Worm (Caenorhabditis elegans) whole organism, L2 larva: ENCODE data around the gene gtl-2.

Experiments used
- C34F6.9 ChIP-seq: fragments of 150-350 bp; optimal IDR thresholded peaks from 2 replicates; lab custom pipeline; 2014; ENCODE audit warnings: missing biosample characterization, missing genetic modification characterization
- R02D3.7 ChIP-seq: fragments of 150-350 bp; optimal IDR thresholded peaks from 2 replicates; lab custom pipeline; 2014; ENCODE audit warnings: missing biosample characterization, missing genetic modification characterization
- Y55F3AM.14 ChIP-seq: fragments of 200-800 bp; sonication (Bioruptor generic); optimal IDR thresholded peaks from 2 replicates; lab custom pipeline; 2018; ENCODE audit warnings: mild to moderate bottlenecking, missing genetic modification characterization, missing compliant biosample characterization
- ZK546.5 ChIP-seq: sonication (generic microtip); optimal IDR thresholded peaks from 2 replicates; lab custom pipeline; 2017; ENCODE audit warnings: missing biosample characterization, missing genetic modification characterization
- alr-1 ChIP-seq: fragments of 150-350 bp; optimal IDR thresholded peaks from 2 replicates; lab custom pipeline; 2014; ENCODE audit warnings: missing biosample characterization, missing genetic modification characterization
- ama-1 ChIP-seq: fragments of 150-350 bp; optimal IDR thresholded peaks from 2 replicates; lab custom pipeline; 2018; ENCODE audit warnings: inconsistent platforms
- blmp-1 ChIP-seq: sonication (generic microtip); optimal IDR thresholded peaks from 2 replicates; lab custom pipeline; 2017; ENCODE audit warnings: missing genetic modification characterization, mild to moderate bottlenecking, missing compliant biosample characterization, antibody characterized with exemption, moderate library complexity; ENCODE audit not compliant: insufficient read depth
- ceh-82 ChIP-seq: fragments of 150-350 bp; optimal IDR thresholded peaks from 2 replicates; lab custom pipeline; 2014; ENCODE audit warnings: missing biosample characterization, missing genetic modification characterization
- dmd-4 ChIP-seq: sonication (generic microtip); optimal IDR thresholded peaks from 2 replicates; lab custom pipeline; 2017; ENCODE audit warnings: missing biosample characterization, missing genetic modification characterization
- egl-27 ChIP-seq: sonication (generic microtip); optimal IDR thresholded peaks from 3 replicates; lab custom pipeline; 2017; ENCODE audit warnings: missing biosample characterization, missing genetic modification reagents, missing genetic modification characterization
- elt-1 ChIP-seq: fragments of 150-350 bp; optimal IDR thresholded peaks from 2 replicates; lab custom pipeline; 2014; ENCODE audit warnings: missing biosample characterization, missing genetic modification characterization
- fos-1 ChIP-seq: fragments of 150-350 bp; optimal IDR thresholded peaks from 2 replicates; lab custom pipeline; 2014; ENCODE audit warnings: missing biosample characterization, missing genetic modification characterization
- gmeb-1 ChIP-seq: fragments of 150-350 bp; optimal IDR thresholded peaks from 2 replicates; lab custom pipeline; 2014; ENCODE audit warnings: missing biosample characterization, missing genetic modification characterization
- lin-13 ChIP-seq: fragments of 150-350 bp; optimal IDR thresholded peaks from 2 replicates; lab custom pipeline; 2014; ENCODE audit warnings: missing biosample characterization, missing genetic modification reagents, missing genetic modification characterization
- lin-39 ChIP-seq: fragments of 150-350 bp; optimal IDR thresholded peaks from 2 replicates; lab custom pipeline; 2014; ENCODE audit warnings: missing biosample characterization, missing genetic modification reagents, missing genetic modification characterization
- lsy-2 ChIP-seq, 2 experiments: fragments of 150-350 bp in 1 of 2; sonication (generic microtip) in 1 of 2; optimal IDR thresholded peaks; 2 replicates each; lab custom pipeline; 2014 to 2017; ENCODE audit warnings: missing biosample characterization in 2 of 2, missing genetic modification characterization in 2 of 2
- mab-5 ChIP-seq: fragments of 150-350 bp; optimal IDR thresholded peaks from 2 replicates; lab custom pipeline; 2014; ENCODE audit warnings: missing biosample characterization, missing genetic modification characterization
- mbf-1 ChIP-seq: sonication (generic microtip); optimal IDR thresholded peaks from 2 replicates; lab custom pipeline; 2017; ENCODE audit warnings: missing biosample characterization, missing genetic modification characterization
- mdl-1 ChIP-seq, 2 experiments: fragments of 150-350 bp in 1 of 2; sonication (generic microtip) in 1 of 2; optimal IDR thresholded peaks; 2 replicates each; lab custom pipeline; 2017; ENCODE audit warnings: missing biosample characterization in 2 of 2, missing genetic modification characterization in 2 of 2
- nhr-11 ChIP-seq: fragments of 150-350 bp; optimal IDR thresholded peaks from 2 replicates; lab custom pipeline; 2014; ENCODE audit warnings: missing biosample characterization, missing genetic modification characterization
- nhr-12 ChIP-seq: fragments of 150-350 bp; optimal IDR thresholded peaks from 2 replicates; lab custom pipeline; 2014; ENCODE audit warnings: missing biosample characterization, missing genetic modification characterization
- nhr-129 ChIP-seq: fragments of 150-350 bp; optimal IDR thresholded peaks from 2 replicates; lab custom pipeline; 2014; ENCODE audit warnings: missing biosample characterization, missing genetic modification characterization
- nhr-21 ChIP-seq: fragments of 150-350 bp; optimal IDR thresholded peaks from 2 replicates; lab custom pipeline; 2014; ENCODE audit warnings: missing biosample characterization, missing genetic modification characterization
- nhr-23 ChIP-seq: fragments of 150-350 bp; optimal IDR thresholded peaks from 2 replicates; lab custom pipeline; 2014; ENCODE audit warnings: missing biosample characterization, missing genetic modification reagents, missing genetic modification characterization
- nhr-237 ChIP-seq: fragments of 150-350 bp; optimal IDR thresholded peaks from 2 replicates; lab custom pipeline; 2014; ENCODE audit warnings: missing biosample characterization, missing genetic modification characterization
- nhr-25 ChIP-seq: fragments of 150-350 bp; sonication (generic microtip); optimal IDR thresholded peaks from 3 replicates; lab custom pipeline; 2014; ENCODE audit warnings: missing biosample characterization, missing genetic modification characterization
- nhr-6 ChIP-seq: fragments of 150-350 bp; optimal IDR thresholded peaks from 2 replicates; lab custom pipeline; 2014; ENCODE audit warnings: missing biosample characterization, missing genetic modification characterization
- nhr-77 ChIP-seq: fragments of 150-350 bp; optimal IDR thresholded peaks from 2 replicates; lab custom pipeline; 2014; ENCODE audit warnings: missing biosample characterization, missing genetic modification characterization
- peb-1 ChIP-seq: fragments of 150-350 bp; optimal IDR thresholded peaks from 2 replicates; lab custom pipeline; 2014; ENCODE audit warnings: missing biosample characterization, missing genetic modification characterization
- skn-1 ChIP-seq: sonication (generic microtip); optimal IDR thresholded peaks from 2 replicates; lab custom pipeline; 2017; ENCODE audit warnings: missing biosample characterization, missing genetic modification characterization
- sma-3 ChIP-seq: sonication (generic microtip); optimal IDR thresholded peaks from 2 replicates; lab custom pipeline; 2016; ENCODE audit warnings: missing genetic modification reagents, missing genetic modification characterization, missing compliant biosample characterization
- unc-55 ChIP-seq: fragments of 150-350 bp; sonication (generic microtip); optimal IDR thresholded peaks from 3 replicates; lab custom pipeline; 2014; ENCODE audit warnings: missing biosample characterization, missing genetic modification reagents, missing genetic modification characterization
- unc-62 ChIP-seq: fragments of 150-350 bp; optimal IDR thresholded peaks from 2 replicates; lab custom pipeline; 2014; ENCODE audit warnings: missing biosample characterization, missing genetic modification reagents, missing genetic modification characterization
- zag-1 ChIP-seq: fragments of 150-350 bp; optimal IDR thresholded peaks from 2 replicates; lab custom pipeline; 2014; ENCODE audit warnings: missing biosample characterization, missing genetic modification characterization
- ztf-11 ChIP-seq: sonication (generic microtip); optimal IDR thresholded peaks from 2 replicates; lab custom pipeline; 2017; ENCODE audit warnings: missing biosample characterization, missing genetic modification characterization
- ztf-4 ChIP-seq: fragments of 150-350 bp; optimal IDR thresholded peaks from 2 replicates; lab custom pipeline; 2014; ENCODE audit warnings: missing biosample characterization, missing genetic modification characterization

The gtl-2 gene

DNA sequence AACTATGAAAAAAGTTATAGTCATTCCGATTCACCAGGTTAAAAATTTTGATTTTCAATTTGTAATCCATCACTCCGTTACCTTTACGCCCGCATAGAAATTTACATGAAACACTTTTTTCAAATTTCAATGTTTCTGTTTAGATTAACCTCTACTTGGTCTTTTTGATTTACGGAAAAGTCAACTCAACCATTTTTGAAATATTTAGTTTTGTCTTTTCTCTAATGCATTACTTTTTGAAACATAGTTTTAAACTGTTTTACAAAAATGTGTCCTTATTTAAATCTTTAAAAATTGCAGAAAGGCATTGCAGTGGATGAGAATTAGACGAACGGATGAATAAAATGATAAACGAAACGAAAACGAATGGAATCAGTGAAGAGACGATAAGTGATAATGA, at the start of gene gtl-2:
Gene gtl-2, plus strand, starts transcription at position 301 of the 400 bp plus-strand sequence.
- TF ChIP-seq ceh-82 (tag; lab: Kevin White, UChicago), result no peak
- no peak for TF ChIP-seq gmeb-1 (tag; lab: Kevin White, UChicago)
- TF ChIP-seq mbf-1 (tag; lab: Kevin White, UChicago), result no peak
- no peak for TF ChIP-seq Y55F3AM.14 (GFP tag; lab: Kevin White, UChicago)
- TF ChIP-seq nhr-25, result no peak
- TF ChIP-seq nhr-237, result no peak
- TF ChIP-seq C34F6.9 (tag; lab: Kevin White, UChicago), result no peak

DNA sequence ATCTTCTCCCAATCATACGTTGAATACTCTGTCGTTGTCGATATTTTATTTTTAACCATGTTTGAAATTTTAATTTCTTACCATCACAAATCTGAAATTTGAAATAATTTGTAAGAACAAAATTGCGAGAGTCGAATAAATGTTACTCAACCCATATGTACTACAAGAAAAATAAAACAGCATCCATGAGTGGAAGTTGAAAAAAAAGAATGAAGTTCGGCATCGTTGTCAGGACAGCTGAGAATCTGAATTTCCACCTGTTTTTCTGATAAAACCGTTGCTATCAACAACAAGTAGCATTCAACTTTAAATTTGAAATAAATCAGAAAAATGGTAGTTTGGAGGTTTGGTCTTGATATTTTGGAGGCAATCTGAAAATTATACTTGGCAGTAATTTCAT, 49.4 kb upstream of the gtl-2 start, which contains the start of gene C29F4.3:
Gene C29F4.3, minus strand, starts transcription at position 101 of the 400 bp plus-strand sequence.
- TF ChIP-seq sma-3 (GFP tag; lab: Kevin White, UChicago) (no peak), ceh-82 (tag; lab: Kevin White, UChicago) (no peak), nhr-77 (no peak), unc-55 (GFP tag; lab: Kevin White, UChicago) (no peak), egl-27 (tag; lab: Kevin White, UChicago) (no peak), gmeb-1 (tag; lab: Kevin White, UChicago) (no peak), skn-1 (tag; lab: Kevin White, UChicago) (no peak), nhr-6 (tag; lab: Kevin White, UChicago) (no peak), ztf-4 (tag; lab: Kevin White, UChicago) (no peak), lin-39 (no peak), ama-1 (lab: Kevin White, UChicago) (no peak)

DNA sequence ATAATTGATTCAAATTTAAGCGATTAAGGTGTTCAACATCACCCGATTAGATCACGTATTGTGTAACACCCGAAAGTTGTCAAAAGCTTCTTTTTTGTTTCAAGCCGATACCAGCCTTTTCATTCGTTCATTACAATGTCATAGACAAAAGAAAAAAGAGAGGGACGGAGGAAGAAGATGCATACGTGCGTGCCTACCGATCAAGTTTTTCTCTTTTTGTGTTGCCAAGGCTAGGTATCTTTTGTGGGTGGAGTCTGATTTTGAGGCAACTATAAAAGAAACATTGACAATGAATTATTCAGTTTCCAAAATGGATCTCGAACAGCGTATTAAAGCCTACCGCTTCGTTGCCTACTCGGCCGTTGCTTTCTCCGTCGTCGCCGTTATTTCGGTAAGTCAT, 48.0 kb upstream of the gtl-2 start, which contains the start of gene col-125:
Gene col-125, plus strand, starts transcription at position 301 of the 400 bp plus-strand sequence.
- TF ChIP-seq blmp-1 (tag; lab: Kevin White, UChicago), result peak; percentile 22
- TF ChIP-seq R02D3.7 (tag; lab: Kevin White, UChicago), result no peak
- no peak for TF ChIP-seq nhr-21
- TF ChIP-seq ztf-11 (tag; lab: Kevin White, UChicago), result no peak
- TF ChIP-seq, all 48 proteins: peak for 1

DNA sequence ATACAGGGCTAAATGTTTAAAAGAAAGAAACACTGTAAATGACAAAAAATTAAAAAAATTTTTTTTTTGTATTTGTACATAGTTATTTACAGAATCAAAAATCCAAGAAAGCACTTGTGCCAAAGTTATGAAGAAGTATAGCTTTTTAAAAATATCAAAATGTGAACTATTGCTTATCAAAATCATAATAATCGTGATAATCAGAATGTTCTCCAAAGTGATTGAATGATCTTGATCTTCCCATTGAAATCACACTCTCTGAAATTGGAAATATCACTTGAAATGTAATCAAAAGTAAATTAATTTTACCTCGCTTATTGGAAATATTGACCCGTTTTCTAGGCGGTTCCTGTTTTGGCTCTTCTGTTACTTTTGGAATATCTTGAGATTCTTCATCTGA, 46.7 kb upstream of the gtl-2 start:
- TF ChIP-seq nhr-25 (peak; percentile 53), dmd-4 (no peak)

DNA sequence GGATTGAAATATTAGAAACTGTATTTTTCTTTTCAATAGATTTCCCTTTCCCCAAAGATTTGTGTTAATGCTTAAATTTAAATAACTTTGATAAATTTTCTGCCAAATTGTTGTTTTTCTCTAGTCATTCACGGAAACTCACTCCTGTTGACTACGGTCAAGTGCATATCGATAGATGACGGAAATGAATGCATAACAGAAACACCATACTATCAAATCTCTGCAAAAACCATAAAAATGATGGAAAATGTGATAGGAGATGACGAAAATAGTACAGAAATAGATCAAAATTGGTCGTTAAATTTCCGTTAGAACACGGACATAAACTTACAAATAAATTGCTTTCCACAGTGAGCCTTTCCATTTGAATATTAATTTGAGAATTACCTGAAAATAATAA, 44.2 kb upstream of the gtl-2 start:
- no peak for TF ChIP-seq nhr-77
- TF ChIP-seq sma-3 (GFP tag; lab: Kevin White, UChicago), result no peak
- no peak for TF ChIP-seq nhr-11 (tag; lab: Kevin White, UChicago)
- TF ChIP-seq fos-1, result no peak
- no peak for TF ChIP-seq blmp-1 (tag; lab: Kevin White, UChicago)
- no peak for TF ChIP-seq mab-5 (tag; lab: Kevin White, UChicago)
- no peak for TF ChIP-seq ztf-11 (tag; lab: Kevin White, UChicago)
- no peak for TF ChIP-seq C34F6.9 (tag; lab: Kevin White, UChicago)
- no peak for TF ChIP-seq egl-27 (tag; lab: Kevin White, UChicago)
- TF ChIP-seq lin-13 (GFP tag; lab: Kevin White, UChicago), result no peak
- no peak for TF ChIP-seq R02D3.7 (tag; lab: Kevin White, UChicago)
- TF ChIP-seq peb-1 (tag; lab: Kevin White, UChicago), result no peak
- no peak for TF ChIP-seq mbf-1 (tag; lab: Kevin White, UChicago)
- TF ChIP-seq mdl-1 (tag; optimal IDR thresholded peaks at IDR 0.05; lab: Kevin White, UChicago), result no peak
- TF ChIP-seq lsy-2 (tag; optimal IDR thresholded peaks at IDR 0.05; lab: Kevin White, UChicago), result no peak
- no peak for TF ChIP-seq dmd-4
- TF ChIP-seq ZK546.5 (tag; lab: Kevin White, UChicago), result no peak
- no peak for TF ChIP-seq nhr-23

DNA sequence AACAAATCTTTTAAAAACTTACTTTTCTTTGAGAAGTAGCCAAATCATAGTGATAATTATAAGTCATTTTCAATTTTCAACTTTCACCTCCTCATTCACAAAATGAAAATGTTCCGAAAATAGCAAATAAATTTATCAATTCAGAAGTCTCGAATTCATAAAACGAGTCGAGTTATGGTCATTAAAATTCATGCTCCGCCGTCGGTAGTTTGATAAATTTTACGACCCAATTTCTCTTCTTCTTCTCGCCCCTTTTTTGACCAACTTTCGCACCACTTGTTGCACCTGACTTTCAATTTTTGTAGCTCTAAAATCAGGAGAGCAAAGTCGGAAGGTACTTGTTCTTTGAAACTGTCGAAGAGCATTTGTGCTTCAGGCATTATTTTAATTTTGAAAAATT, 43.2 kb upstream of the gtl-2 start, which contains the start of gene best-7:
Gene best-7, minus strand, starts transcription at position 239 of the 400 bp plus-strand sequence.
- TF ChIP-seq dmd-4 (no peak), nhr-237 (no peak), alr-1 (tag; lab: Kevin White, UChicago) (no peak), nhr-12 (no peak), gmeb-1 (tag; lab: Kevin White, UChicago) (no peak), nhr-23 (no peak), blmp-1 (tag; lab: Kevin White, UChicago) (no peak), unc-62 (no peak), nhr-129 (no peak), skn-1 (tag; lab: Kevin White, UChicago) (no peak), zag-1 (tag; lab: Kevin White, UChicago) (no peak), mbf-1 (tag; lab: Kevin White, UChicago) (no peak), elt-1 (no peak), nhr-11 (tag; lab: Kevin White, UChicago) (no peak), nhr-21 (no peak), ZK546.5 (tag; lab: Kevin White, UChicago) (no peak), nhr-25 (no peak), egl-27 (tag; lab: Kevin White, UChicago) (no peak)
